Fruit fly (Drosophila melanogaster) whole organism, prepupa: Measurements from ENCODE around the gene CG31465.

Source experiments
- Blimp-1 ChIP-seq: fragments of 200-800 bp; sonication (Bioruptor generic); optimal IDR thresholded peaks from 3 replicates; lab custom pipeline; 2017; ENCODE audit warnings: missing biosample characterization, missing genetic modification characterization, mild to moderate bottlenecking, moderate library complexity, missing genetic modification reagents
- CG10631 ChIP-seq: fragments of 200-800 bp; sonication (Bioruptor generic); optimal IDR thresholded peaks from 2 replicates; lab custom pipeline; 2016; ENCODE audit warnings: missing biosample characterization, missing genetic modification characterization
- CG11762 ChIP-seq: fragments of 200-800 bp; sonication (Bioruptor generic); optimal IDR thresholded peaks from 3 replicates; lab custom pipeline; 2016; ENCODE audit warnings: missing biosample characterization, missing genetic modification characterization; ENCODE audit not compliant: insufficient read depth
- CG11902 ChIP-seq: fragments of 200-800 bp; sonication (Bioruptor generic); optimal IDR thresholded peaks from 3 replicates; lab custom pipeline; 2016; ENCODE audit warnings: missing biosample characterization, missing genetic modification characterization
- CG15336 ChIP-seq: fragments of 200-800 bp; sonication (Bioruptor generic); IDR thresholded peaks from 2 replicates; pipeline ENCODE4 v1.3.6; 2022; ENCODE audit warnings: missing biosample characterization, missing genetic modification characterization
- CG1621 ChIP-seq: fragments of 200-800 bp; sonication (Bioruptor generic); optimal IDR thresholded peaks from 3 replicates; lab custom pipeline; 2018; ENCODE audit warnings: missing biosample characterization, mild to moderate bottlenecking, missing genetic modification characterization
- CG16779 ChIP-seq: fragments of 200-800 bp; sonication (Bioruptor generic); optimal IDR thresholded peaks from 3 replicates; lab custom pipeline; 2017; ENCODE audit warnings: missing biosample characterization, mild to moderate bottlenecking, missing genetic modification characterization
- CG31627 ChIP-seq: fragments of 200-800 bp; sonication (Bioruptor generic); optimal IDR thresholded peaks from 3 replicates; lab custom pipeline; 2016; ENCODE audit warnings: missing biosample characterization, missing genetic modification characterization
- CG32006 ChIP-seq: fragments of 200-800 bp; sonication (Bioruptor generic); optimal IDR thresholded peaks from 3 replicates; lab custom pipeline; 2017; ENCODE audit warnings: missing biosample characterization, mild to moderate bottlenecking, missing genetic modification characterization
- CG34406 ChIP-seq: fragments of 200-800 bp; sonication (Bioruptor generic); optimal IDR thresholded peaks from 3 replicates; lab custom pipeline; 2016; ENCODE audit warnings: missing biosample characterization, missing genetic modification characterization
- CG6163 ChIP-seq: fragments of 200-800 bp; sonication (Bioruptor generic); IDR thresholded peaks from 3 replicates; pipeline ENCODE4 v1.3.6; 2022; ENCODE audit warnings: missing biosample characterization, missing genetic modification characterization
- CG6276 ChIP-seq: fragments of 200-800 bp; sonication (Bioruptor generic); optimal IDR thresholded peaks from 2 replicates; lab custom pipeline; 2017; ENCODE audit warnings: missing biosample characterization, mild to moderate bottlenecking, missing genetic modification characterization
- CG6808 ChIP-seq: fragments of 200-800 bp; sonication (Bioruptor generic); optimal IDR thresholded peaks from 3 replicates; lab custom pipeline; 2017; ENCODE audit warnings: missing biosample characterization, missing genetic modification characterization, mild to moderate bottlenecking, moderate library complexity, missing genetic modification reagents
- CG6854 ChIP-seq: fragments of 200-800 bp; sonication (Bioruptor generic); optimal IDR thresholded peaks from 2 replicates; lab custom pipeline; 2017; ENCODE audit warnings: missing biosample characterization, mild to moderate bottlenecking, missing genetic modification characterization
- CG7368 ChIP-seq: fragments of 200-800 bp; sonication (Bioruptor generic); optimal IDR thresholded peaks from 3 replicates; lab custom pipeline; 2016; ENCODE audit warnings: missing biosample characterization, missing genetic modification characterization
- CG8119 ChIP-seq: fragments of 200-800 bp; sonication (Bioruptor generic); IDR thresholded peaks from 3 replicates; pipeline ENCODE4 v1.3.6; 2022; ENCODE audit warnings: missing biosample characterization, missing genetic modification characterization
- CG8319 ChIP-seq: fragments of 200-800 bp; sonication (Bioruptor generic); optimal IDR thresholded peaks from 3 replicates; lab custom pipeline; 2016; ENCODE audit warnings: missing biosample characterization, missing genetic modification characterization
- CG8632 ChIP-seq: fragments of 200-800 bp; sonication (Bioruptor generic); optimal IDR thresholded peaks from 3 replicates; lab custom pipeline; 2016; ENCODE audit warnings: missing biosample characterization, missing genetic modification characterization
- Eip75B ChIP-seq: fragments of 200-800 bp; sonication (Bioruptor generic); optimal IDR thresholded peaks from 3 replicates; lab custom pipeline; 2016; ENCODE audit warnings: missing biosample characterization, missing genetic modification characterization
- Ets21C ChIP-seq: fragments of 200-800 bp; sonication (Bioruptor generic); optimal IDR thresholded peaks from 3 replicates; lab custom pipeline; 2016; ENCODE audit warnings: missing biosample characterization, missing genetic modification characterization
- Ets96B ChIP-seq: fragments of 200-800 bp; optimal IDR thresholded peaks from 2 replicates; lab custom pipeline; 2019; ENCODE audit warnings: missing biosample characterization, mild to moderate bottlenecking, missing genetic modification characterization, moderate library complexity
- Gug ChIP-seq: fragments of 200-800 bp; sonication (Bioruptor generic); IDR thresholded peaks from 2 replicates; pipeline ENCODE4 v1.3.6; 2022; ENCODE audit warnings: missing biosample characterization, missing genetic modification characterization
- Hr39 ChIP-seq: fragments of 200-800 bp; sonication (Bioruptor generic); optimal IDR thresholded peaks from 2 replicates; lab custom pipeline; 2016; ENCODE audit warnings: missing biosample characterization, missing genetic modification characterization
- Lpt ChIP-seq: fragments of 200-800 bp; sonication (Bioruptor generic); optimal IDR thresholded peaks from 3 replicates; lab custom pipeline; 2016; ENCODE audit warnings: missing biosample characterization, missing genetic modification characterization
- Met ChIP-seq: fragments of 200-800 bp; sonication (Bioruptor generic); optimal IDR thresholded peaks from 3 replicates; lab custom pipeline; 2016; ENCODE audit warnings: missing biosample characterization, missing genetic modification characterization
- OdsH ChIP-seq: fragments of 200-800 bp; sonication (Bioruptor generic); optimal IDR thresholded peaks from 3 replicates; lab custom pipeline; 2016; ENCODE audit warnings: missing biosample characterization, missing genetic modification characterization
- Smox ChIP-seq: fragments of 200-800 bp; sonication (Bioruptor generic); optimal IDR thresholded peaks from 3 replicates; lab custom pipeline; 2016; ENCODE audit warnings: missing biosample characterization, missing genetic modification characterization
- Sox102F ChIP-seq: fragments of 200-800 bp; sonication (Bioruptor generic); optimal IDR thresholded peaks from 2 replicates; lab custom pipeline; 2016; ENCODE audit warnings: missing biosample characterization, mild to moderate bottlenecking, missing genetic modification characterization
- Sox14 ChIP-seq: fragments of 200-800 bp; sonication (Bioruptor generic); optimal IDR thresholded peaks from 3 replicates; lab custom pipeline; 2016; ENCODE audit warnings: missing biosample characterization, missing genetic modification characterization
- Sox15 ChIP-seq: fragments of 200-800 bp; sonication (Bioruptor generic); optimal IDR thresholded peaks from 3 replicates; lab custom pipeline; 2016; ENCODE audit warnings: missing biosample characterization, missing genetic modification characterization
- achi ChIP-seq: fragments of 200-800 bp; sonication (Bioruptor generic); optimal IDR thresholded peaks from 3 replicates; lab custom pipeline; 2016; ENCODE audit warnings: missing biosample characterization, missing genetic modification characterization
- acj6 ChIP-seq: fragments of 200-800 bp; sonication (Bioruptor generic); optimal IDR thresholded peaks from 3 replicates; lab custom pipeline; 2016; ENCODE audit warnings: missing biosample characterization, missing genetic modification characterization
- cyc ChIP-seq: fragments of 200-800 bp; sonication (Bioruptor generic); optimal IDR thresholded peaks from 3 replicates; lab custom pipeline; 2016; ENCODE audit warnings: missing biosample characterization, missing genetic modification characterization
- dac ChIP-seq: fragments of 200-800 bp; sonication (Bioruptor generic); optimal IDR thresholded peaks from 2 replicates; lab custom pipeline; 2017; ENCODE audit warnings: missing biosample characterization, mild to moderate bottlenecking, missing genetic modification characterization
- dsx ChIP-seq: fragments of 200-800 bp; optimal IDR thresholded peaks from 3 replicates; lab custom pipeline; 2019; ENCODE audit warnings: missing biosample characterization, mild to moderate bottlenecking, missing genetic modification characterization, moderate library complexity; ENCODE audit not compliant: poor library complexity, severe bottlenecking
- eg ChIP-seq: fragments of 200-800 bp; sonication (Bioruptor generic); IDR thresholded peaks from 3 replicates; pipeline ENCODE4 v1.3.6; 2022; ENCODE audit warnings: missing biosample characterization, missing genetic modification characterization
- esn ChIP-seq: fragments of 200-800 bp; sonication (Bioruptor generic); optimal IDR thresholded peaks from 2 replicates; lab custom pipeline; 2016; ENCODE audit warnings: missing biosample characterization, mild to moderate bottlenecking, missing genetic modification characterization, moderate library complexity
- fd59A ChIP-seq: fragments of 200-800 bp; sonication (Bioruptor generic); optimal IDR thresholded peaks from 2 replicates; lab custom pipeline; 2017; ENCODE audit warnings: missing biosample characterization, mild to moderate bottlenecking, missing genetic modification characterization, missing genetic modification reagents
- fd85E ChIP-seq: fragments of 200-800 bp; sonication (Bioruptor generic); optimal IDR thresholded peaks from 3 replicates; lab custom pipeline; 2016; ENCODE audit warnings: missing biosample characterization, missing genetic modification characterization
- fkh ChIP-seq: fragments of 200-800 bp; sonication (Bioruptor generic); optimal IDR thresholded peaks from 3 replicates; lab custom pipeline; 2017; ENCODE audit warnings: missing biosample characterization, mild to moderate bottlenecking, missing genetic modification characterization, moderate library complexity
- lz ChIP-seq: fragments of 200-800 bp; sonication (Bioruptor generic); optimal IDR thresholded peaks from 3 replicates; lab custom pipeline; 2016; ENCODE audit warnings: missing biosample characterization, missing genetic modification characterization
- net ChIP-seq: fragments of 200-800 bp; sonication (Bioruptor generic); optimal IDR thresholded peaks from 3 replicates; lab custom pipeline; 2016; ENCODE audit warnings: missing biosample characterization, missing genetic modification characterization
- salr ChIP-seq, 2 experiments: fragments of 200-800 bp; sonication (Bioruptor generic); optimal IDR thresholded peaks; 3 replicates each; lab custom pipeline; 2016 to 2018; ENCODE audit warnings: missing biosample characterization in 2 of 2, missing genetic modification characterization in 2 of 2, mild to moderate bottlenecking in 1 of 2
- spab ChIP-seq: fragments of 200-800 bp; sonication (Bioruptor generic); optimal IDR thresholded peaks from 2 replicates; lab custom pipeline; 2017; ENCODE audit warnings: missing biosample characterization, mild to moderate bottlenecking, missing genetic modification characterization, missing genetic modification reagents
- ss ChIP-seq, 2 experiments: fragments of 200-800 bp; sonication (Bioruptor generic); optimal IDR thresholded peaks; 2 replicates in 1 of 2; 3 replicates in 1 of 2; lab custom pipeline; 2017 to 2018; ENCODE audit warnings: mild to moderate bottlenecking in 2 of 2, missing biosample characterization in 2 of 2, missing genetic modification characterization in 2 of 2, moderate library complexity in 1 of 2
- svp ChIP-seq: fragments of 200-800 bp; sonication (Bioruptor generic); peaks from one replicate; lab custom pipeline; 2016; ENCODE audit warnings: missing biosample characterization, missing genetic modification characterization
- topi ChIP-seq: fragments of 200-800 bp; sonication (Bioruptor generic); optimal IDR thresholded peaks from 3 replicates; lab custom pipeline; 2016; ENCODE audit warnings: missing biosample characterization, missing genetic modification characterization
- vri ChIP-seq: fragments of 200-800 bp; sonication (Bioruptor generic); optimal IDR thresholded peaks from 3 replicates; lab custom pipeline; 2016; ENCODE audit warnings: missing biosample characterization, mild to moderate bottlenecking, missing genetic modification characterization

The CG31465 gene

DNA sequence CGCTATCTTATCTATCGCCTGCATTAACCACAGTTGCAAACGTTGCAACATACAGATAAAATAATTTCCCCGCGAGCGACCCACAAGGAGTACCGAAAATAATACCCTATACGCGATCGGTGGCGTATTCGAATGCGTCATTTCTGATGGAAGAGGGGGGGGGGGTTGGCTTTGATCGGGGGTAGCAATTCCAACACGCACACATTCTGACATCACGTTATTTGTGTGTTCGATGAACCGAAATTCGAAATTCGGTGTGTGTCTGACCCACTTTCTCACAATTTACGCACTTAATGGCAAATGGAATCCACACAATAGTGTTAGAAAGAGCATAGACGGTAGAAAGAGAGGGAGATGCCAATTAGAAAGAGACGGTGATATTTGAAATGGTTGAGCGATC is 44.0 kb upstream of the CG31465 start:
- TF ChIP-seq eg = no peak
- peak; percentile 19 for TF ChIP-seq vri (GFP tag; lab: Kevin White, UChicago)

DNA sequence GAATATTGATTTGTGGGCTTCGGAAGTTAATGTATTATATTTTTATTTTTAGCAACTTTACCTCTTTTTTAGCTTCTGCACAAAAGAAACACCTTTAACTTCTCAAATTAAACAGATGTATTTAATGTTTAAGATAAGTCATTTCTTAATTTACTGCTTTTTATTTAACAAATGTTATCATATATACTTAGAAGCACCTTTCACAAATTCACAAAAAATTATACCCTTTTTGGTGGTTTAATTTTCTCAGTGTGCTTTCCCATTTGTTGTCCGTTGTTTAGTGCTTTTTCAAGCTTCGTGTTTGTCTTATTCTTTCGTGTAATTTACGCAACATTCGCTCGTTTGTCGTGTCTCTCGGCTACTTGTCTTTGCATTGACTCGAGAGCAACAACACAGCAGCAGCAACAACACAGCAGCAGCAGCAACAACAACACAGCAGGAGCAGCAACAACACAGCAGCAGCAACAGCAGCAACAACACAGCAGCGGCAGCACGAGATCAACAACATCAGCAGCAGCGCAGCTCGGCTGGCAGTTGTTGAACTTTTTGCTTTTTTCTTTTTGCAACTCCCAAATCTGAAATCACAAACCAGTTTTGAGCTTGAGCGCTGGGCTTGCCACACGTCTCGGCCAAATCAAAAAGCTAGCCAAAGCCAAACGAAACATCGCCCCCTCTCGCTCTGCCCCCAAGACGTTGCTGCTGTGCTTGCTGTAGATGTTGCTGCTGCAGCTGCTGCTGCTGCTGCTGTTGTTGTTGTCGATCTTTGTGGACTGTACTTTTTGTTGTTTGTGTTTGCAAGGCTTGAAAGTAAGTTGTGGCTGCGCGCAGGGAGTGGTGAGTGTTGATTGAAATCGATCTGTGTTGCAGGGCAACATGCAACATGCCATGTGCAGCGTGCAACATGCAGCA is 43.3 kb upstream of the CG31465 start:
- TF ChIP-seq CG8319 (peak; percentile 74), CG32006 (no peak), achi (GFP tag; lab: Kevin White, UChicago) (no peak), Eip75B (GFP tag; lab: Kevin White, UChicago) (peak; percentile 78), CG34406 (no peak), dsx (GFP tag; lab: Kevin White, UChicago) (peak; percentile 40), eg (peak; percentile 84), CG8119 (peak; percentile 28; the same call in 2 of the 3 replicates), dac (GFP tag; lab: Kevin White, UChicago) (no peak), fkh (GFP tag; lab: Kevin White, UChicago) (no peak), CG6276 (GFP tag; lab: Kevin White, UChicago) (peak; percentile 83), lz (GFP tag; lab: Kevin White, UChicago) (peak; percentile 49), spab (GFP tag; lab: Kevin White, UChicago) (no peak), CG15336 (GFP tag; lab: Robert Waterston, UW) (0 out of 2 replicates have a peak, but pooled peaks have one; percentile 14), ss (GFP tag; optimal IDR thresholded peaks at IDR 0.05; lab: Kevin White, UChicago) (peak; percentile 31 to 85), CG8632 (GFP tag; lab: Kevin White, UChicago) (no peak), fd85E (GFP tag; lab: Kevin White, UChicago) (no peak), Lpt (GFP tag; lab: Kevin White, UChicago) (peak; percentile 67), Ets21C (no peak), Sox15 (no peak), CG6854 (GFP tag; lab: Kevin White, UChicago) (peak; percentile 59), Met (GFP tag; lab: Kevin White, UChicago) (no peak), Smox (GFP tag; lab: Kevin White, UChicago) (no peak), topi (GFP tag; lab: Kevin White, UChicago) (peak; percentile 67), Sox102F (GFP tag; lab: Kevin White, UChicago) (no peak), CG11762 (GFP tag; lab: Kevin White, UChicago) (peak; percentile 63), CG31627 (no peak), Sox14 (GFP tag; lab: Kevin White, UChicago) (no peak), CG6808 (GFP tag; lab: Kevin White, UChicago) (peak; percentile 72), Gug (peak; percentile 67), svp (GFP tag; lab: Kevin White, UChicago) (peak; percentile 69), cyc (GFP tag; lab: Kevin White, UChicago) (peak; percentile 72), acj6 (GFP tag; lab: Kevin White, UChicago) (no peak), CG16779 (tag; lab: Kevin White, UChicago) (peak; percentile 68), net (GFP tag; lab: Kevin White, UChicago) (no peak), CG6163 (GFP tag; lab: Robert Waterston, UW) (peak; percentile 91), CG7368 (GFP tag; lab: Kevin White, UChicago) (peak; percentile 75), OdsH (no peak), CG11902 (peak; percentile 29), Hr39 (no peak), CG10631 (GFP tag; lab: Kevin White, UChicago) (peak; percentile 57), Blimp-1 (GFP tag; lab: Kevin White, UChicago) (peak; percentile 5), esn (GFP tag; lab: Kevin White, UChicago) (peak; percentile 49), fd59A (GFP tag; lab: Kevin White, UChicago) (no peak), CG1621 (tag; lab: Kevin White, UChicago) (no peak), salr (GFP tag; optimal IDR thresholded peaks at IDR 0.05; lab: Kevin White, UChicago) (no peak), Ets96B (tag; lab: Kevin White, UChicago) (peak; percentile 4)
